Fruit fly (Drosophila melanogaster) whole organism: ENCODE data around the gene CG32679.

Experiments used
- CG8478 ChIP-seq: fragments of >200 bp; optimal IDR thresholded peaks from 2 replicates; lab custom pipeline; 2018; ENCODE audit warnings: inconsistent platforms
- Dll ChIP-seq: fragments of >200 bp; optimal IDR thresholded peaks from 2 replicates; lab custom pipeline; 2017
- pan ChIP-seq: fragments of >200 bp; optimal IDR thresholded peaks from 2 replicates; lab custom pipeline; 2017
- psq ChIP-seq: fragments of >200 bp; optimal IDR thresholded peaks from 2 replicates; lab custom pipeline; 2017
- usp ChIP-seq: fragments of >200 bp; optimal IDR thresholded peaks from 2 replicates; lab custom pipeline; 2017; ENCODE audit warnings: missing biosample characterization, missing genetic modification characterization, mixed read lengths

dm6 chrX:10325567-10326345 is 41.5 kb downstream of the CG32679 start, which contains the start of gene alpha-Man-Ia:
- TF ChIP-seq pan (lab: Kevin White, UChicago), result no peak
- no peak for TF ChIP-seq CG8478 (lab: Kevin White, UChicago)
- no peak for TF ChIP-seq psq (lab: Kevin White, UChicago)
- no peak for TF ChIP-seq usp (GFP tag; lab: Kevin White, UChicago)
- no peak for TF ChIP-seq Dll
